Comparison of ENCODE assay signal across 2 fruit fly cellular contexts in the genomic region with DNA sequence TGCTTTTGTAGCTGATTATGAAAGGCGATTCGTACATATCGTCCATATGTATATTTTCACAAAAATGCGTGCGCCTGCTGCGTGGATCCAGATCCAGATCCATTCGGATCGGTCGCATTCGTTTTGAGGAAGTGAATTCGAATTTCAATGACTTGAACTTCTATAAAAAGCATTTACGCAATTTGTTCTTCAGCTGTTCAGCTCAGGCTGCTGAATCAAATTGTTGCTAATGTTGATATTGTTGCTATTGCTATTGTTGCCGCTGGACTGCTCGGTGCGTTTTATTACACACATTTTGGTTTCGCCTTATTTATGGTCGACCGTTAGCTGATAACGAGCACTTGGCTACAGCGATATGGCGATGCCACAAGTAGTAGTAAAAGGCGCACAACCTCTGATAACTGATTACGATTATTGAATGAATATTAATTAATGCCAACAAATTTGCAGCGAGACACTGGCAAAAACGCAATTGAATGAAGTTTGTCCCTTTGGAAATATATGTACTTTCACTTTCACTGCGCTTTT.
A peak's percentile ranks its signal among the peaks of the same experiment; 100 is the strongest.
TF ChIP-seq lines count a peak whose summit lies in the region.

No protein-coding gene starts in this region.

- no peak for TF ChIP-seq CTCF in whole organism, embryonic (GFP tag; optimal IDR thresholded peaks at IDR 0.05; lab: Kevin White, UChicago)

TF ChIP-seq in whole organism, embryonic, 481 proteins besides CTCF, POLR2A, EP300 and RAD21 (continues in another document):
- TF ChIP-seq MTF-1 (GFP tag; optimal IDR thresholded peaks at IDR 0.05; lab: Kevin White, UChicago; ENCODE audit: borderline replicate concordance): no peak
- TF ChIP-seq CG32532 (GFP tag; IDR thresholded peaks at IDR 0.05; lab: Robert Waterston, UW): no peak
- TF ChIP-seq Stat92E (GFP tag; optimal IDR thresholded peaks at IDR 0.05; lab: Kevin White, UChicago): no peak
- no peak for TF ChIP-seq CG1647 (GFP tag; optimal IDR thresholded peaks at IDR 0.05; lab: Kevin White, UChicago)
- 0 out of 4 replicates have a peak, but pooled peaks have one; percentile 21 for TF ChIP-seq chinmo (GFP tag; IDR thresholded peaks at IDR 0.05; lab: Robert Waterston, UW; ENCODE audit: partially characterized antibody)
- TF ChIP-seq tio (GFP tag; optimal IDR thresholded peaks at IDR 0.05; lab: Kevin White, UChicago): no peak
- no peak for TF ChIP-seq Kr (GFP tag; optimal IDR thresholded peaks at IDR 0.05; lab: Kevin White, UChicago)
- no peak for TF ChIP-seq CG32767 (GFP tag; IDR thresholded peaks at IDR 0.05; lab: Robert Waterston, UW)
- peak; percentile 4 for TF ChIP-seq odd (GFP tag; optimal IDR thresholded peaks at IDR 0.05; lab: Kevin White, UChicago)
- peak; percentile 59 for TF ChIP-seq CG15514 (GFP tag; optimal IDR thresholded peaks at IDR 0.05; lab: Kevin White, UChicago)
- peak; percentile 35 for TF ChIP-seq sd (tag; optimal IDR thresholded peaks at IDR 0.05; lab: Kevin White, UChicago)
- no peak for TF ChIP-seq CoRest (tag; optimal IDR thresholded peaks at IDR 0.05; lab: Kevin White, UChicago)
- no peak for TF ChIP-seq CG8281 (tag; optimal IDR thresholded peaks at IDR 0.05; lab: Kevin White, UChicago)
- TF ChIP-seq Med (GFP tag; lab: Kevin White, UChicago): peak; percentile 73
- TF ChIP-seq CG18599 (GFP tag; optimal IDR thresholded peaks at IDR 0.05; lab: Kevin White, UChicago): peak; percentile 1
- TF ChIP-seq CG2129 (GFP tag; IDR thresholded peaks at IDR 0.05; lab: Robert Waterston, UW; ENCODE audit: partially characterized antibody): no peak
- TF ChIP-seq CG2202 (tag; optimal IDR thresholded peaks at IDR 0.05; lab: Kevin White, UChicago): no peak
- TF ChIP-seq CG12155 (GFP tag; optimal IDR thresholded peaks at IDR 0.05; lab: Kevin White, UChicago): no peak
- no peak for TF ChIP-seq hbn (GFP tag; IDR thresholded peaks at IDR 0.05; lab: Robert Waterston, UW; ENCODE audit: partially characterized antibody)
- TF ChIP-seq Dref (GFP tag; IDR thresholded peaks at IDR 0.05; lab: Robert Waterston, UW): no peak
- TF ChIP-seq CG12659 (GFP tag; optimal IDR thresholded peaks at IDR 0.05; lab: Kevin White, UChicago): no peak
- peak; percentile 59 for TF ChIP-seq CG34376 (GFP tag; optimal IDR thresholded peaks at IDR 0.05; lab: Kevin White, UChicago)
- TF ChIP-seq sob (GFP tag; IDR thresholded peaks at IDR 0.05; lab: Robert Waterston, UW): no peak
- no peak for TF ChIP-seq luna (GFP tag; optimal IDR thresholded peaks at IDR 0.05; lab: Kevin White, UChicago)
- TF ChIP-seq CG2678 (tag; optimal IDR thresholded peaks at IDR 0.05; lab: Kevin White, UChicago): peak; percentile 3
- no peak for TF ChIP-seq sqz (GFP tag; optimal IDR thresholded peaks at IDR 0.05; lab: Kevin White, UChicago)
- TF ChIP-seq CG12769 (tag; optimal IDR thresholded peaks at IDR 0.05; lab: Kevin White, UChicago): peak; percentile 4
- no peak for TF ChIP-seq YL-1 (GFP tag; optimal IDR thresholded peaks at IDR 0.05; lab: Kevin White, UChicago)
- no peak for TF ChIP-seq Doc3 (GFP tag; IDR thresholded peaks at IDR 0.05; lab: Robert Waterston, UW; ENCODE audit: partially characterized antibody)
- TF ChIP-seq CG30431 (GFP tag; optimal IDR thresholded peaks at IDR 0.05; lab: Kevin White, UChicago): no peak
- no peak for TF ChIP-seq Awh (GFP tag; IDR thresholded peaks at IDR 0.05; lab: Robert Waterston, UW)
- TF ChIP-seq Pdp1 (GFP tag; optimal IDR thresholded peaks at IDR 0.05; lab: Kevin White, UChicago): peak in 1 of 2 experiments; percentile 73
- no peak for TF ChIP-seq CG2199 (GFP tag; IDR thresholded peaks at IDR 0.05; lab: Robert Waterston, UW)
- TF ChIP-seq CG8089 (GFP tag; optimal IDR thresholded peaks at IDR 0.05; lab: Kevin White, UChicago): no peak
- TF ChIP-seq D19A (tag; optimal IDR thresholded peaks at IDR 0.05; lab: Kevin White, UChicago): peak; percentile 27
- TF ChIP-seq row (GFP tag; IDR thresholded peaks at IDR 0.05; lab: Robert Waterston, UW): no peak
- TF ChIP-seq exex (tag; optimal IDR thresholded peaks at IDR 0.05; lab: Kevin White, UChicago): peak; percentile 61
- peak; percentile 10 for TF ChIP-seq grn (GFP tag; optimal IDR thresholded peaks at IDR 0.05; lab: Kevin White, UChicago)
- no peak for TF ChIP-seq CG10959 (GFP tag; IDR thresholded peaks at IDR 0.05; lab: Robert Waterston, UW)
- TF ChIP-seq CG10543 (GFP tag; optimal IDR thresholded peaks at IDR 0.05; lab: Kevin White, UChicago): peak; percentile 18
- peak in 1 of 2 experiments; percentile 31 for TF ChIP-seq Eip74EF (GFP tag; optimal IDR thresholded peaks at IDR 0.05; lab: Kevin White, UChicago)
- no peak for TF ChIP-seq CG34422 (GFP tag; IDR thresholded peaks at IDR 0.05; lab: Robert Waterston, UW)
- no peak for TF ChIP-seq bcd (GFP tag; optimal IDR thresholded peaks at IDR 0.05; lab: Kevin White, UChicago)

TF ChIP-seq in whole organism, prepupa, 60 proteins besides CTCF, POLR2A, EP300 and RAD21:
- TF ChIP-seq svp (GFP tag; lab: Kevin White, UChicago): peak; percentile 64
- TF ChIP-seq dac (GFP tag; optimal IDR thresholded peaks at IDR 0.05; lab: Kevin White, UChicago): no peak
